Fruit fly (Drosophila melanogaster) whole organism, embryonic: ENCODE results near the gene CG10337.

Experiments used
- Adf1 ChIP-seq: fragments of 200-800 bp; sonication (Bioruptor generic); IDR thresholded peaks from 2 replicates; pipeline ENCODE4 v1.3.6; 2022; ENCODE audit warnings: missing biosample characterization, missing genetic modification characterization
- Aef1 ChIP-seq: fragments of 200-800 bp; sonication (Bioruptor generic); IDR thresholded peaks from 3 replicates; pipeline ENCODE4 v1.3.6; 2022; ENCODE audit warnings: missing biosample characterization, missing genetic modification characterization
- BEAF-32 ChIP-seq: fragments of 200-800 bp; sonication (Bioruptor generic); optimal IDR thresholded peaks from 3 replicates; lab custom pipeline; 2017; ENCODE audit warnings: missing biosample characterization, missing genetic modification characterization, mild to moderate bottlenecking, moderate library complexity, missing genetic modification reagents
- CG1024 ChIP-seq: fragments of 200-800 bp; sonication (Bioruptor generic); IDR thresholded peaks from 2 replicates; pipeline ENCODE4 v1.3.6; 2022; ENCODE audit warnings: missing biosample characterization, missing genetic modification characterization
- CG11247 ChIP-seq: fragments of 200-800 bp; sonication (Bioruptor generic); IDR thresholded peaks from 2 replicates; pipeline ENCODE4 v1.3.6; 2022; ENCODE audit warnings: missing biosample characterization, missing genetic modification characterization
- CG14667 ChIP-seq: fragments of 200-800 bp; sonication (Bioruptor generic); IDR thresholded peaks from 2 replicates; pipeline ENCODE4 v1.3.6; 2022; ENCODE audit warnings: missing biosample characterization, missing genetic modification characterization
- CG17186 ChIP-seq: fragments of 200-800 bp; sonication (Bioruptor generic); optimal IDR thresholded peaks from 3 replicates; lab custom pipeline; 2017; ENCODE audit warnings: missing biosample characterization, missing genetic modification reagents, missing genetic modification characterization
- CG17612 ChIP-seq: fragments of 200-800 bp; sonication (Bioruptor generic); IDR thresholded peaks from 2 replicates; pipeline ENCODE4 v1.3.6; 2022; ENCODE audit warnings: missing biosample characterization, missing genetic modification characterization
- CG17802 ChIP-seq: fragments of 200-800 bp; sonication (Bioruptor generic); optimal IDR thresholded peaks from 2 replicates; lab custom pipeline; 2018; ENCODE audit warnings: missing biosample characterization, mild to moderate bottlenecking, missing genetic modification characterization, moderate library complexity
- CG17912 ChIP-seq: fragments of 200-800 bp; sonication (Bioruptor generic); optimal IDR thresholded peaks from 2 replicates; lab custom pipeline; 2018; ENCODE audit warnings: missing biosample characterization, mild to moderate bottlenecking, missing genetic modification characterization
- CG18619 ChIP-seq: fragments of 200-800 bp; sonication (Bioruptor generic); optimal IDR thresholded peaks from 3 replicates; lab custom pipeline; 2017; ENCODE audit warnings: missing biosample characterization, mild to moderate bottlenecking, missing genetic modification characterization
- CG18764 ChIP-seq: fragments of 200-800 bp; sonication (Bioruptor generic); optimal IDR thresholded peaks from 3 replicates; lab custom pipeline; 2016; ENCODE audit warnings: missing biosample characterization, missing genetic modification characterization
- CG2116 ChIP-seq: fragments of 200-800 bp; sonication (Bioruptor generic); optimal IDR thresholded peaks from 3 replicates; lab custom pipeline; 2018; ENCODE audit warnings: missing biosample characterization, mild to moderate bottlenecking, missing genetic modification characterization
- CG4328 ChIP-seq: fragments of 200-800 bp; sonication (Bioruptor generic); optimal IDR thresholded peaks from 3 replicates; lab custom pipeline; 2017; ENCODE audit warnings: missing biosample characterization, missing genetic modification reagents, missing genetic modification characterization
- CG5245 ChIP-seq: fragments of 200-800 bp; sonication (Bioruptor generic); optimal IDR thresholded peaks from 3 replicates; lab custom pipeline; 2016; ENCODE audit warnings: missing biosample characterization, missing genetic modification characterization
- CG6813 ChIP-seq: fragments of 200-800 bp; sonication (Bioruptor generic); optimal IDR thresholded peaks from 2 replicates; lab custom pipeline; 2017; ENCODE audit warnings: missing biosample characterization, missing genetic modification characterization, mild to moderate bottlenecking, moderate library complexity, missing genetic modification reagents
- CG7556 ChIP-seq: fragments of 200-800 bp; sonication (Bioruptor generic); optimal IDR thresholded peaks from 2 replicates; lab custom pipeline; 2017; ENCODE audit warnings: missing biosample characterization, mild to moderate bottlenecking, missing genetic modification characterization
- CG7839 ChIP-seq: fragments of 200-800 bp; sonication (Bioruptor generic); optimal IDR thresholded peaks from 3 replicates; lab custom pipeline; 2018; ENCODE audit warnings: missing biosample characterization, mild to moderate bottlenecking, missing genetic modification characterization, moderate library complexity
- CG8290 ChIP-seq, 3 experiments: fragments of 200-800 bp; sonication (Bioruptor generic); optimal IDR thresholded peaks; 2 replicates each; lab custom pipeline; 2016 to 2019; ENCODE audit warnings: missing biosample characterization in 3 of 3, missing genetic modification characterization in 3 of 3, mild to moderate bottlenecking in 2 of 3, moderate library complexity in 1 of 3
- CG9817 ChIP-seq: fragments of 200-800 bp; sonication (Bioruptor generic); optimal IDR thresholded peaks from 2 replicates; lab custom pipeline; 2018; ENCODE audit warnings: missing biosample characterization, mild to moderate bottlenecking, missing genetic modification characterization, moderate library complexity
- CTCF ChIP-seq: fragments of 200-800 bp; sonication (Bioruptor generic); optimal IDR thresholded peaks from 2 replicates; lab custom pipeline; 2017; ENCODE audit warnings: missing biosample characterization, mild to moderate bottlenecking, missing genetic modification characterization, moderate library complexity
- E2f1 ChIP-seq: fragments of 200-800 bp; sonication (Bioruptor generic); IDR thresholded peaks from 2 replicates; pipeline ENCODE4 v1.3.6; 2022; ENCODE audit warnings: missing biosample characterization, missing genetic modification characterization
- ERR ChIP-seq: fragments of 200-800 bp; sonication (Bioruptor generic); optimal IDR thresholded peaks from 2 replicates; lab custom pipeline; 2016; ENCODE audit warnings: missing biosample characterization, missing genetic modification characterization
- GATAe ChIP-seq: fragments of 200-800 bp; sonication (Bioruptor generic); conservative IDR thresholded peaks from 2 replicates; pipeline ENCODE4 v1.3.6; 2022; ENCODE audit warnings: missing biosample characterization, missing genetic modification characterization
- HLHmδ ChIP-seq: fragments of 200-800 bp; sonication (Bioruptor generic); optimal IDR thresholded peaks from 2 replicates; lab custom pipeline; 2018; ENCODE audit warnings: missing biosample characterization, mild to moderate bottlenecking, missing genetic modification characterization, moderate library complexity
- Hr3 ChIP-seq: fragments of 200-800 bp; sonication (Bioruptor generic); optimal IDR thresholded peaks from 3 replicates; lab custom pipeline; 2016; ENCODE audit warnings: missing biosample characterization, missing genetic modification characterization
- NC2α ChIP-seq: fragments of 200-800 bp; sonication (Bioruptor generic); optimal IDR thresholded peaks from 2 replicates; lab custom pipeline; 2016; ENCODE audit warnings: missing biosample characterization, missing genetic modification characterization
- Pdp1 ChIP-seq, 2 experiments: fragments of 200-800 bp; sonication (Bioruptor generic); optimal IDR thresholded peaks; 3 replicates each; lab custom pipeline; 2016; ENCODE audit warnings: missing biosample characterization in 2 of 2, missing genetic modification characterization in 2 of 2, mild to moderate bottlenecking in 1 of 2, moderate library complexity in 1 of 2
- Ravus ChIP-seq: fragments of 200-800 bp; sonication (Bioruptor generic); IDR thresholded peaks from 2 replicates; pipeline ENCODE4 v1.3.6; 2022; ENCODE audit warnings: missing biosample characterization, missing genetic modification characterization
- Sry-δ ChIP-seq: fragments of 200-800 bp; sonication (Bioruptor generic); optimal IDR thresholded peaks from 2 replicates; lab custom pipeline; 2016; ENCODE audit warnings: missing biosample characterization, missing genetic modification characterization
- ac ChIP-seq: fragments of 200-800 bp; sonication (Bioruptor generic); optimal IDR thresholded peaks from 3 replicates; lab custom pipeline; 2017; ENCODE audit warnings: missing biosample characterization, mild to moderate bottlenecking, missing genetic modification characterization
- ci ChIP-seq: fragments of 200-800 bp; sonication (Bioruptor generic); IDR thresholded peaks from 3 replicates; pipeline ENCODE4 v1.3.6; 2022; ENCODE audit warnings: missing biosample characterization, missing genetic modification characterization
- dmrt11E ChIP-seq: fragments of 200-800 bp; sonication (Bioruptor generic); optimal IDR thresholded peaks from 3 replicates; lab custom pipeline; 2018; ENCODE audit warnings: missing biosample characterization, mild to moderate bottlenecking, missing genetic modification characterization, moderate library complexity
- dmrt99B ChIP-seq: fragments of 200-800 bp; sonication (Bioruptor generic); optimal IDR thresholded peaks from 2 replicates; lab custom pipeline; 2018; ENCODE audit warnings: missing biosample characterization, mild to moderate bottlenecking, missing genetic modification characterization, moderate library complexity
- jumu ChIP-seq: fragments of 200-800 bp; sonication (Bioruptor generic); optimal IDR thresholded peaks from 3 replicates; lab custom pipeline; 2016; ENCODE audit warnings: missing biosample characterization, missing genetic modification characterization
- kni ChIP-seq: fragments of 200-800 bp; sonication (Bioruptor generic); optimal IDR thresholded peaks from 3 replicates; lab custom pipeline; 2017; ENCODE audit warnings: mild to moderate bottlenecking, missing biosample characterization, missing genetic modification reagents, missing genetic modification characterization
- lbe ChIP-seq: fragments of 200-800 bp; sonication (Bioruptor generic); optimal IDR thresholded peaks from 2 replicates; lab custom pipeline; 2016; ENCODE audit warnings: missing biosample characterization, mild to moderate bottlenecking, missing genetic modification characterization
- lilli ChIP-seq: fragments of 200-800 bp; sonication (Bioruptor generic); optimal IDR thresholded peaks from 3 replicates; lab custom pipeline; 2016; ENCODE audit warnings: missing biosample characterization, missing genetic modification characterization
- oc ChIP-seq: fragments of 200-800 bp; sonication (Bioruptor generic); optimal IDR thresholded peaks from 2 replicates; lab custom pipeline; 2018; ENCODE audit warnings: missing biosample characterization, mild to moderate bottlenecking, missing genetic modification characterization, moderate library complexity
- p53 ChIP-seq: fragments of 200-800 bp; sonication (Bioruptor generic); optimal IDR thresholded peaks from 2 replicates; lab custom pipeline; 2016; ENCODE audit warnings: missing biosample characterization, missing genetic modification characterization
- pan ChIP-seq, 4 experiments: fragments of >200 bp in 3 of 4; fragments of 200-800 bp in 1 of 4; sonication (Bioruptor generic) in 1 of 4; optimal IDR thresholded peaks in 3 of 4; IDR thresholded peaks in 1 of 4; 2 replicates each; pipeline versions ENCODE4 v1.3.6 to Lab custom; 2017 to 2022; ENCODE audit warnings: missing biosample characterization in 2 of 4, missing genetic modification characterization in 2 of 4, mixed read lengths in 1 of 4
- pb ChIP-seq: fragments of 200-800 bp; sonication (Bioruptor generic); optimal IDR thresholded peaks from 3 replicates; lab custom pipeline; 2016; ENCODE audit warnings: missing biosample characterization, missing genetic modification characterization
- peb ChIP-seq: fragments of 200-800 bp; sonication (Bioruptor generic); IDR thresholded peaks from 2 replicates; pipeline ENCODE4 v1.3.6; 2022; ENCODE audit warnings: missing biosample characterization, missing genetic modification characterization
- pum ChIP-seq: fragments of 200-800 bp; sonication (Bioruptor generic); optimal IDR thresholded peaks from 2 replicates; lab custom pipeline; 2016; ENCODE audit warnings: missing biosample characterization, missing genetic modification characterization
- rib ChIP-seq: fragments of 200-800 bp; sonication (Bioruptor generic); IDR thresholded peaks from 2 replicates; pipeline ENCODE4 v1.3.6; 2022; ENCODE audit warnings: missing biosample characterization, missing genetic modification characterization
- tup ChIP-seq: fragments of 200-800 bp; sonication (Bioruptor generic); optimal IDR thresholded peaks from 2 replicates; lab custom pipeline; 2016; ENCODE audit warnings: missing biosample characterization, mild to moderate bottlenecking, missing genetic modification characterization, moderate library complexity
- unc-4 ChIP-seq: fragments of 200-800 bp; sonication (Bioruptor generic); IDR thresholded peaks from 2 replicates; pipeline ENCODE4 v1.3.6; 2022; ENCODE audit warnings: missing biosample characterization, missing genetic modification characterization; ENCODE audit not compliant: partially characterized antibody
- zen2 ChIP-seq: fragments of 200-800 bp; sonication (Bioruptor generic); IDR thresholded peaks from 3 replicates; pipeline ENCODE4 v1.3.6; 2022; ENCODE audit warnings: missing biosample characterization, missing genetic modification characterization; ENCODE audit not compliant: partially characterized antibody
- zfh2 ChIP-seq: fragments of 200-800 bp; sonication (Bioruptor generic); optimal IDR thresholded peaks from 2 replicates; lab custom pipeline; 2016; ENCODE audit warnings: missing biosample characterization, missing genetic modification characterization

The CG10337 gene

DNA sequence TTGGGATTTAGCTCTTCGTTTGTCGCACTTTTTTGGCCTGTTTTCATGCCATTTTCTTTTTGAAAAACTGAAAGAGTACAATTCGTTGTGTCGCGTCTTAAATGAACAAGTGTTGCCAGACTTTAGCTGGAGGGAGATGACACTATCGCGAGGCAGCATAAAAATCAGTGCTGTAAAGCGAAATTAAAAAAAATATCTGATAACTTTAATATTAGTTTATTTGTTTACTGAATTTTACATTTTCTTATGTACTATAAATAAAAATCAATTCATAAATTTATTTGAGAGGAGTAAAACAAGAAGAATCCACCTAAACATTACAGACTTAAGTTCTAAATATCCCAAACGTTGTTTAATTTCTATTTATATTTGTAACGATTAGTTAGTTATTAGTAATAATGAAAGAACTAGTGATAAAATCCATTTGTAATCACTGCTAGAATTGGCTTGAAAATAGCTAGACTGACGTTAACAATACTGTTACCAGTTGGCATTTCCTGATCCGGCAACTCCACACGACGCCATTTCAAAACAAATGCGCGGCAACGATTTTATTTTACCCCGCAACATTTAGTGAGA lies 30.5 kb upstream of the CG10337 start, which contains the start of the genes spi and msb1l (continued):
- TF ChIP-seq oc (tag; lab: Kevin White, UChicago), result no peak
- no peak for TF ChIP-seq jumu
- no peak for TF ChIP-seq GATAe (GFP tag; lab: Robert Waterston, UW)
- TF ChIP-seq dmrt11E (tag; lab: Kevin White, UChicago), result peak; percentile 63
- no peak for TF ChIP-seq CG17186
- TF ChIP-seq pb (GFP tag; lab: Kevin White, UChicago), result no peak
- no peak for TF ChIP-seq pum (GFP tag; lab: Kevin White, UChicago)
- peak; percentile 59 for TF ChIP-seq zfh2 (GFP tag; lab: Kevin White, UChicago)
- no peak for TF ChIP-seq ci
- TF ChIP-seq CG2116 (GFP tag; lab: Kevin White, UChicago), result peak; percentile 42
- TF ChIP-seq tup (GFP tag; lab: Kevin White, UChicago), result no peak
- peak; percentile 71 for TF ChIP-seq Hr3 (GFP tag; lab: Kevin White, UChicago)
- TF ChIP-seq CG5245, result no peak
- TF ChIP-seq CG1024 (GFP tag; lab: Robert Waterston, UW), result no peak
- no peak for TF ChIP-seq E2f1 (GFP tag; lab: Robert Waterston, UW)
- no peak for TF ChIP-seq CG4328 (GFP tag; lab: Kevin White, UChicago)
- TF ChIP-seq HLHmδ (GFP tag; lab: Kevin White, UChicago), result no peak
- TF ChIP-seq Adf1, result no peak
- no peak for TF ChIP-seq rib (GFP tag; lab: Robert Waterston, UW)
- no peak for TF ChIP-seq zen2
- TF ChIP-seq CG18764, result peak; percentile 47
- TF ChIP-seq peb (GFP tag; lab: Robert Waterston, UW), result 0 out of 2 replicates have a peak, but pooled peaks have one; percentile 7
- peak; percentile 47 for TF ChIP-seq lilli
- peak; percentile 52 for TF ChIP-seq CG18619 (GFP tag; lab: Kevin White, UChicago)
- TF ChIP-seq CG17612, result no peak
- no peak for TF ChIP-seq ac (GFP tag; lab: Kevin White, UChicago)
- peak; percentile 47; the same call in 1 of the 2 replicates for TF ChIP-seq unc-4
- TF ChIP-seq NC2α (GFP tag; lab: Kevin White, UChicago), result no peak
- peak; percentile 65 for TF ChIP-seq CG9817 (tag; lab: Kevin White, UChicago)
- no peak for TF ChIP-seq Ravus
- no peak for TF ChIP-seq CG11247 (GFP tag; lab: Robert Waterston, UW)
- no peak for TF ChIP-seq CTCF (GFP tag; lab: Kevin White, UChicago)
- peak; percentile 36 for TF ChIP-seq dmrt99B
- peak in 1 of 2 experiments; percentile 40 for TF ChIP-seq Pdp1 (GFP tag; optimal IDR thresholded peaks at IDR 0.05; lab: Kevin White, UChicago)
- no peak for TF ChIP-seq pan (optimal IDR thresholded peaks at IDR 0.05; lab: Kevin White, UChicago)
- TF ChIP-seq pan (GFP tag; optimal IDR thresholded peaks at IDR 0.05 in 1 of 2, IDR thresholded peaks at IDR 0.05 in 1 of 2), result no peak
- no peak for TF ChIP-seq p53 (GFP tag; lab: Kevin White, UChicago)
- peak; percentile 65 for TF ChIP-seq CG7556
- 0 out of 2 replicates have a peak, but pooled peaks have one; percentile 22 for TF ChIP-seq CG14667
- TF ChIP-seq CG7839 (tag; lab: Kevin White, UChicago), result peak; percentile 62
- no peak for TF ChIP-seq ERR
- TF ChIP-seq CG8290 (GFP tag; optimal IDR thresholded peaks at IDR 0.05; lab: Kevin White, UChicago), result peak; percentile 66
- TF ChIP-seq CG8290 (tag; optimal IDR thresholded peaks at IDR 0.05; lab: Kevin White, UChicago), result peak in 1 of 2 experiments; percentile 33
- no peak for TF ChIP-seq lbe (GFP tag; lab: Kevin White, UChicago)
- TF ChIP-seq CG6813, result no peak
- no peak for TF ChIP-seq kni (GFP tag; lab: Kevin White, UChicago)
- peak; percentile 76 for TF ChIP-seq Sry-δ
- peak; percentile 41; the same call in 2 of the 3 replicates for TF ChIP-seq Aef1 (GFP tag; lab: Robert Waterston, UW)
- TF ChIP-seq BEAF-32 (GFP tag; lab: Kevin White, UChicago), result peak; percentile 87
- no peak for TF ChIP-seq CG17912 (GFP tag; lab: Kevin White, UChicago)
- TF ChIP-seq CG17802, result no peak
